Worm (Caenorhabditis elegans) whole organism, late embryonic: ENCODE measurements around the gene srg-30.

Experiments
- K02D7.2 ChIP-seq: sonication (generic microtip); optimal IDR thresholded peaks from 2 replicates; lab custom pipeline; 2017; ENCODE audit warnings: mild to moderate bottlenecking, missing genetic modification characterization, missing compliant biosample characterization
- T23F11.4 ChIP-seq: fragments of 200-800 bp; sonication (Bioruptor generic); optimal IDR thresholded peaks from 2 replicates; lab custom pipeline; 2018; ENCODE audit warnings: mild to moderate bottlenecking, missing genetic modification characterization, missing compliant biosample characterization
- ama-1 ChIP-seq: fragments of 150-350 bp; optimal IDR thresholded peaks from 2 replicates; lab custom pipeline; 2014
- ceh-14 ChIP-seq: sonication (generic microtip); optimal IDR thresholded peaks from 2 replicates; lab custom pipeline; 2016; ENCODE audit warnings: missing genotype, missing genetic modification characterization, missing compliant biosample characterization
- ceh-19 ChIP-seq: fragments of 200-800 bp; sonication (Bioruptor generic); optimal IDR thresholded peaks from 2 replicates; lab custom pipeline; 2018; ENCODE audit warnings: mild to moderate bottlenecking, missing genetic modification characterization, missing compliant biosample characterization
- ceh-2 ChIP-seq: sonication (generic microtip); optimal IDR thresholded peaks from 2 replicates; lab custom pipeline; 2016; ENCODE audit warnings: missing genotype, missing genetic modification characterization, missing compliant biosample characterization
- ceh-30 ChIP-seq: fragments of 150-350 bp; optimal IDR thresholded peaks from 2 replicates; lab custom pipeline; 2014; ENCODE audit warnings: missing biosample characterization, missing genetic modification characterization
- ceh-31 ChIP-seq: sonication (generic microtip); optimal IDR thresholded peaks from 2 replicates; lab custom pipeline; 2016; ENCODE audit warnings: missing genetic modification characterization, missing compliant biosample characterization
- ceh-34 ChIP-seq: sonication (generic microtip); optimal IDR thresholded peaks from 2 replicates; lab custom pipeline; 2016; ENCODE audit warnings: mild to moderate bottlenecking, missing genetic modification characterization, missing compliant biosample characterization
- ceh-45 ChIP-seq: fragments of 200-800 bp; sonication (Bioruptor generic); IDR thresholded peaks from 2 replicates; pipeline ENCODE4 v1.3.6; 2022; ENCODE audit warnings: missing genetic modification reagents, missing genetic modification characterization, missing compliant biosample characterization
- ceh-48 ChIP-seq: sonication (generic microtip); optimal IDR thresholded peaks from 2 replicates; lab custom pipeline; 2016; ENCODE audit warnings: missing genetic modification characterization, inconsistent platforms, missing compliant biosample characterization
- che-1 ChIP-seq: sonication (generic microtip); optimal IDR thresholded peaks from 2 replicates; lab custom pipeline; 2016; ENCODE audit warnings: mild to moderate bottlenecking, missing genetic modification characterization, missing compliant biosample characterization
- dmd-4 ChIP-seq: sonication (generic microtip); optimal IDR thresholded peaks from 2 replicates; lab custom pipeline; 2016; ENCODE audit warnings: borderline replicate concordance, missing genetic modification characterization, missing compliant biosample characterization
- dve-1 ChIP-seq: sonication (generic microtip); optimal IDR thresholded peaks from 2 replicates; lab custom pipeline; 2017; ENCODE audit warnings: antibody characterized with exemption, mild to moderate bottlenecking, missing genetic modification characterization, missing compliant biosample characterization
- fkh-10 ChIP-seq: fragments of 150-350 bp; optimal IDR thresholded peaks from 2 replicates; lab custom pipeline; 2014; ENCODE audit warnings: missing biosample characterization, missing genetic modification reagents, missing genetic modification characterization
- fkh-6 ChIP-seq: sonication (generic microtip); optimal IDR thresholded peaks from 2 replicates; lab custom pipeline; 2016; ENCODE audit warnings: missing genetic modification characterization, missing compliant biosample characterization
- gmeb-2 ChIP-seq: sonication (generic microtip); optimal IDR thresholded peaks from 2 replicates; lab custom pipeline; 2016; ENCODE audit warnings: missing genetic modification characterization, inconsistent platforms, missing compliant biosample characterization
- hlh-15 ChIP-seq: sonication (generic microtip); optimal IDR thresholded peaks from 2 replicates; lab custom pipeline; 2016; ENCODE audit warnings: missing genetic modification characterization, missing compliant biosample characterization
- hlh-6 ChIP-seq: sonication (generic microtip); optimal IDR thresholded peaks from 2 replicates; lab custom pipeline; 2016; ENCODE audit warnings: missing genotype, missing genetic modification characterization, missing compliant biosample characterization
- hlh-8 ChIP-seq: sonication (generic microtip); optimal IDR thresholded peaks from 2 replicates; lab custom pipeline; 2016; ENCODE audit warnings: missing genotype, missing genetic modification characterization, missing compliant biosample characterization
- lim-6 ChIP-seq: sonication (generic microtip); optimal IDR thresholded peaks from 2 replicates; lab custom pipeline; 2016; ENCODE audit warnings: missing genetic modification characterization, missing compliant biosample characterization
- lin-11 ChIP-seq: fragments of 200-800 bp; sonication (Bioruptor generic); optimal IDR thresholded peaks from 2 replicates; lab custom pipeline; 2018; ENCODE audit warnings: mild to moderate bottlenecking, missing genetic modification characterization, missing compliant biosample characterization
- nfya-1 ChIP-seq: sonication (generic microtip); optimal IDR thresholded peaks from 2 replicates; lab custom pipeline; 2017; ENCODE audit warnings: missing genetic modification characterization, mild to moderate bottlenecking, missing compliant biosample characterization, antibody characterized with exemption, moderate library complexity
- nhr-232 ChIP-seq: sonication (generic microtip); optimal IDR thresholded peaks from 2 replicates; lab custom pipeline; 2016; ENCODE audit warnings: missing genetic modification characterization, missing compliant biosample characterization
- pat-9 ChIP-seq: fragments of 200-800 bp; sonication (Bioruptor generic); optimal IDR thresholded peaks from 2 replicates; lab custom pipeline; 2018; ENCODE audit warnings: mild to moderate bottlenecking, missing genetic modification characterization, moderate library complexity, missing compliant biosample characterization
- pax-1 ChIP-seq: fragments of 150-350 bp; optimal IDR thresholded peaks from 2 replicates; lab custom pipeline; 2014; ENCODE audit warnings: missing biosample characterization, missing genetic modification characterization
- pha-2 ChIP-seq: sonication (generic microtip); optimal IDR thresholded peaks from 2 replicates; lab custom pipeline; 2017; ENCODE audit warnings: mild to moderate bottlenecking, missing genetic modification characterization, missing compliant biosample characterization
- pha-4 ChIP-seq: fragments of 150-350 bp; optimal IDR thresholded peaks from 2 replicates; lab custom pipeline; 2018; ENCODE audit warnings: missing biosample characterization, missing genetic modification reagents, missing genetic modification characterization
- pros-1 ChIP-seq: fragments of 150-350 bp; optimal IDR thresholded peaks from 2 replicates; lab custom pipeline; 2014; ENCODE audit warnings: missing biosample characterization, missing genetic modification reagents, missing genetic modification characterization
- rnt-1 ChIP-seq: sonication (generic microtip); optimal IDR thresholded peaks from 2 replicates; lab custom pipeline; 2016; ENCODE audit warnings: missing genetic modification characterization, missing compliant biosample characterization
- sdc-2 ChIP-seq: sonication (generic microtip); optimal IDR thresholded peaks from 2 replicates; lab custom pipeline; 2016; ENCODE audit warnings: missing genotype, missing genetic modification characterization, missing compliant biosample characterization
- sox-2 ChIP-seq: fragments of 200-800 bp; sonication (Bioruptor generic); IDR thresholded peaks from 2 replicates; pipeline ENCODE4 v1.3.6; 2022; ENCODE audit warnings: missing genetic modification reagents, missing genetic modification characterization, missing compliant biosample characterization
- sox-4 ChIP-seq: sonication (generic microtip); optimal IDR thresholded peaks from 2 replicates; lab custom pipeline; 2017; ENCODE audit warnings: mild to moderate bottlenecking, missing genetic modification characterization, inconsistent platforms, missing compliant biosample characterization
- syd-9 ChIP-seq: sonication (generic microtip); optimal IDR thresholded peaks from 2 replicates; lab custom pipeline; 2016; ENCODE audit warnings: mild to moderate bottlenecking, missing genetic modification characterization, moderate library complexity, missing compliant biosample characterization
- tbx-2 ChIP-seq: sonication (generic microtip); optimal IDR thresholded peaks from 2 replicates; lab custom pipeline; 2016; ENCODE audit warnings: missing genetic modification characterization, missing compliant biosample characterization
- ttx-3 ChIP-seq: sonication (generic microtip); optimal IDR thresholded peaks from 2 replicates; lab custom pipeline; 2016; ENCODE audit warnings: missing genetic modification reagents, missing genetic modification characterization, missing compliant biosample characterization
- unc-42 ChIP-seq: sonication (generic microtip); optimal IDR thresholded peaks from 2 replicates; lab custom pipeline; 2016; ENCODE audit warnings: missing genotype, missing genetic modification characterization, missing compliant biosample characterization
- ztf-16 ChIP-seq: sonication (generic microtip); optimal IDR thresholded peaks from 2 replicates; lab custom pipeline; 2017; ENCODE audit warnings: missing genetic modification characterization, missing compliant biosample characterization

srg-30 gene

ce11 chrV:6688392-6688791 lies 29.7 kb downstream of the srg-30 start, which contains the start of gene K11G9.5:
K11G9.5 (minus strand) TSS chrV:6688492.
- TF ChIP-seq hlh-15, result no peak
- no peak for TF ChIP-seq ceh-2 (tag; lab: Kevin White, UChicago)
- no peak for TF ChIP-seq ceh-31 (tag; lab: Kevin White, UChicago)
- no peak for TF ChIP-seq sdc-2 (tag; lab: Kevin White, UChicago)
- TF ChIP-seq hlh-6, result no peak
- TF ChIP-seq hlh-8 (tag; lab: Kevin White, UChicago), result no peak
- TF ChIP-seq nfya-1 (tag; lab: Kevin White, UChicago), result no peak
- no peak for TF ChIP-seq pha-4 (tag; lab: Kevin White, UChicago)
- no peak for TF ChIP-seq tbx-2 (tag; lab: Kevin White, UChicago)
- no peak for TF ChIP-seq pros-1 (tag; lab: Kevin White, UChicago)
- TF ChIP-seq gmeb-2 (tag; lab: Kevin White, UChicago), result no peak
- TF ChIP-seq pat-9 (tag; lab: Kevin White, UChicago), result no peak
- TF ChIP-seq T23F11.4 (GFP tag; lab: Kevin White, UChicago), result no peak

- TF ChIP-seq ceh-30 (tag; lab: Kevin White, UChicago) (no peak), fkh-10 (GFP tag; lab: Kevin White, UChicago) (no peak), fkh-6 (no peak), lin-11 (tag; lab: Kevin White, UChicago) (no peak), dmd-4 (no peak), nhr-232 (tag; lab: Kevin White, UChicago) (no peak)
These were observed 32.2 kb downstream of the srg-30 start for ce11 chrV:6685963-6686362.

ce11 chrV:6685499-6685898 lies 32.6 kb downstream of the srg-30 start:
- no peak for TF ChIP-seq ceh-30 (tag; lab: Kevin White, UChicago)
- TF ChIP-seq K02D7.2 (tag; lab: Kevin White, UChicago), result no peak
- TF ChIP-seq sox-2 (GFP tag; lab: Robert Waterston, UW), result no peak
- TF ChIP-seq rnt-1 (tag; lab: Kevin White, UChicago), result no peak
- no peak for TF ChIP-seq dve-1 (tag; lab: Kevin White, UChicago)
- TF ChIP-seq ama-1 (lab: Kevin White, UChicago), result no peak
- TF ChIP-seq ceh-31 (tag; lab: Kevin White, UChicago), result no peak
- TF ChIP-seq ceh-2 (tag; lab: Kevin White, UChicago), result no peak
- no peak for TF ChIP-seq pha-2 (tag; lab: Kevin White, UChicago)
- TF ChIP-seq ztf-16 (tag; lab: Kevin White, UChicago), result no peak
- no peak for TF ChIP-seq syd-9 (tag; lab: Kevin White, UChicago)
- no peak for TF ChIP-seq sox-4 (tag; lab: Kevin White, UChicago)
- no peak for TF ChIP-seq unc-42 (tag; lab: Kevin White, UChicago)
- TF ChIP-seq hlh-6, result no peak
- TF ChIP-seq nhr-232 (tag; lab: Kevin White, UChicago), result no peak
- no peak for TF ChIP-seq ceh-34 (tag; lab: Kevin White, UChicago)
- TF ChIP-seq ceh-19 (GFP tag; lab: Kevin White, UChicago), result no peak
- no peak for TF ChIP-seq ceh-14 (tag; lab: Kevin White, UChicago)

- TF ChIP-seq pax-1 (tag; lab: Kevin White, UChicago) (no peak), unc-42 (tag; lab: Kevin White, UChicago) (peak; percentile 43), ttx-3 (no peak), ceh-31 (tag; lab: Kevin White, UChicago) (peak; percentile 40), sox-2 (GFP tag; lab: Robert Waterston, UW) (peak; percentile 38), sdc-2 (tag; lab: Kevin White, UChicago) (no peak)
These were observed 33.6 kb downstream of the srg-30 start for ce11 chrV:6684541-6684940.

ce11 chrV:6683740-6684139 lies 34.4 kb downstream of the srg-30 start:
- no peak for TF ChIP-seq hlh-6
- TF ChIP-seq pat-9 (tag; lab: Kevin White, UChicago), result no peak
- no peak for TF ChIP-seq che-1 (tag; lab: Kevin White, UChicago)
- no peak for TF ChIP-seq dve-1 (tag; lab: Kevin White, UChicago)
- no peak for TF ChIP-seq lim-6
- no peak for TF ChIP-seq hlh-8 (tag; lab: Kevin White, UChicago)
- no peak for TF ChIP-seq ceh-45 (GFP tag; lab: Robert Waterston, UW)
- TF ChIP-seq sox-2 (GFP tag; lab: Robert Waterston, UW), result no peak
- no peak for TF ChIP-seq ceh-48 (tag; lab: Kevin White, UChicago)
